Worm (Caenorhabditis elegans) whole organism, young adult: ENCODE data around the gene CD4.8.
A peak's percentile ranks its signal among the peaks of the same experiment; 100 is the strongest.

Experiments used
- B0035.1 ChIP-seq: sonication (generic microtip); optimal IDR thresholded peaks from 2 replicates; lab custom pipeline; 2016; ENCODE audit warnings: missing genetic modification characterization, mild to moderate bottlenecking, missing compliant biosample characterization, missing genotype, missing genetic modification reagents
- B0336.3 ChIP-seq: fragments of 200-800 bp; sonication (Bioruptor generic); IDR thresholded peaks from 2 replicates; pipeline ENCODE4 v1.3.6; 2022; ENCODE audit warnings: missing genetic modification characterization, missing compliant biosample characterization
- C06A6.2 ChIP-seq: fragments of 200-800 bp; sonication (Bioruptor generic); conservative IDR thresholded peaks from 2 replicates; pipeline ENCODE4 v1.3.6; 2022; ENCODE audit warnings: missing genetic modification characterization, missing compliant biosample characterization
- F52B5.7 ChIP-seq: sonication (generic microtip); optimal IDR thresholded peaks from 2 replicates; lab custom pipeline; 2016; ENCODE audit warnings: mild to moderate bottlenecking, missing genetic modification characterization, missing compliant biosample characterization
- K12H6.12 ChIP-seq: fragments of 200-800 bp; sonication (Bioruptor generic); optimal IDR thresholded peaks from 2 replicates; lab custom pipeline; 2018; ENCODE audit warnings: mild to moderate bottlenecking, missing genetic modification characterization, missing compliant biosample characterization
- Y67H2A.10 ChIP-seq: fragments of 200-800 bp; sonication (Bioruptor generic); conservative IDR thresholded peaks from 2 replicates; pipeline ENCODE4 v1.3.6; 2022; ENCODE audit warnings: missing genetic modification reagents, missing genetic modification characterization, missing compliant biosample characterization
- Y79H2A.3 ChIP-seq: fragments of 200-800 bp; sonication (Bioruptor generic); conservative IDR thresholded peaks from 2 replicates; pipeline ENCODE4 v1.3.6; 2022; ENCODE audit warnings: missing genetic modification reagents, missing genetic modification characterization, missing compliant biosample characterization
- attf-3 ChIP-seq: fragments of 200-800 bp; sonication (Bioruptor generic); conservative IDR thresholded peaks from 2 replicates; pipeline ENCODE4 v1.3.6; 2022; ENCODE audit warnings: missing genetic modification reagents, missing genetic modification characterization, missing compliant biosample characterization
- attf-5 ChIP-seq: fragments of 200-800 bp; sonication (Bioruptor generic); optimal IDR thresholded peaks from 2 replicates; lab custom pipeline; 2018; ENCODE audit warnings: mild to moderate bottlenecking, missing genetic modification characterization, missing compliant biosample characterization
- cebp-1 ChIP-seq, 2 experiments: fragments of 200-800 bp in 1 of 2; sonication (Bioruptor generic) in 1 of 2; sonication (generic microtip) in 1 of 2; IDR thresholded peaks in 1 of 2; optimal IDR thresholded peaks in 1 of 2; 2 replicates each; pipeline versions ENCODE4 v1.3.6 to Lab custom; 2017 to 2022; ENCODE audit warnings: missing compliant biosample characterization in 2 of 2, missing genetic modification characterization in 2 of 2, mild to moderate bottlenecking in 1 of 2, missing genetic modification reagents in 1 of 2, moderate library complexity in 1 of 2
- cebp-2 ChIP-seq: fragments of 200-800 bp; sonication (Bioruptor generic); IDR thresholded peaks from 2 replicates; pipeline ENCODE4 v1.3.6; 2022; ENCODE audit warnings: missing genetic modification characterization, missing compliant biosample characterization
- ceh-100 ChIP-seq: fragments of 200-800 bp; sonication (Bioruptor generic); IDR thresholded peaks from 2 replicates; pipeline ENCODE4 v1.3.6; 2022; ENCODE audit warnings: missing genetic modification reagents, missing genetic modification characterization, missing compliant biosample characterization
- ceh-40 ChIP-seq: fragments of 200-800 bp; sonication (Bioruptor generic); IDR thresholded peaks from 2 replicates; pipeline ENCODE4 v1.3.6; 2022; ENCODE audit warnings: missing genetic modification characterization, missing compliant biosample characterization
- ceh-58 ChIP-seq: fragments of 200-800 bp; sonication (Bioruptor generic); IDR thresholded peaks from 2 replicates; pipeline ENCODE4 v1.3.6; 2022; ENCODE audit warnings: missing genetic modification characterization, missing compliant biosample characterization
- dpff-1 ChIP-seq: sonication (generic microtip); optimal IDR thresholded peaks from 2 replicates; lab custom pipeline; 2017; ENCODE audit warnings: mild to moderate bottlenecking, missing genetic modification characterization, missing compliant biosample characterization
- egl-44 ChIP-seq: fragments of 200-800 bp; sonication (Bioruptor generic); IDR thresholded peaks from 2 replicates; pipeline ENCODE4 v1.3.6; 2022; ENCODE audit warnings: missing genetic modification reagents, missing genetic modification characterization, missing compliant biosample characterization
- egrh-3 ChIP-seq: fragments of 200-800 bp; sonication (Bioruptor generic); IDR thresholded peaks from 2 replicates; pipeline ENCODE4 v1.3.6; 2022; ENCODE audit warnings: missing genetic modification reagents, missing genetic modification characterization, missing compliant biosample characterization
- ekl-4 ChIP-seq: fragments of 200-800 bp; sonication (Bioruptor generic); IDR thresholded peaks from 2 replicates; pipeline ENCODE4 v1.3.6; 2022; ENCODE audit warnings: missing genetic modification reagents, missing genetic modification characterization, missing compliant biosample characterization
- ets-4 ChIP-seq: fragments of 200-800 bp; sonication (Bioruptor generic); optimal IDR thresholded peaks from 2 replicates; lab custom pipeline; 2018; ENCODE audit warnings: mild to moderate bottlenecking, missing genetic modification characterization, missing compliant biosample characterization
- hmg-1.2 ChIP-seq: fragments of 200-800 bp; sonication (Bioruptor generic); IDR thresholded peaks from 2 replicates; pipeline ENCODE4 v1.3.6; 2022; ENCODE audit warnings: missing genetic modification reagents, missing genetic modification characterization, missing compliant biosample characterization
- hsf-1 ChIP-seq: fragments of 200-800 bp; sonication (Bioruptor generic); IDR thresholded peaks from 2 replicates; pipeline ENCODE4 v1.3.6; 2022; ENCODE audit warnings: missing genetic modification reagents, missing genetic modification characterization, missing compliant biosample characterization
- let-607 ChIP-seq, 2 experiments: fragments of 200-800 bp in 1 of 2; sonication (Bioruptor generic) in 1 of 2; sonication (generic microtip) in 1 of 2; optimal IDR thresholded peaks; 2 replicates each; lab custom pipeline; 2016 to 2018; ENCODE audit warnings: mild to moderate bottlenecking in 2 of 2, missing compliant biosample characterization in 2 of 2, missing genetic modification characterization in 2 of 2, moderate library complexity in 2 of 2, missing genotype in 1 of 2
- lin-40 ChIP-seq: sonication (generic microtip); optimal IDR thresholded peaks from 2 replicates; lab custom pipeline; 2016; ENCODE audit warnings: missing genetic modification characterization, mild to moderate bottlenecking, missing compliant biosample characterization, missing genotype, missing genetic modification reagents
- lir-1 ChIP-seq: fragments of 200-800 bp; sonication (Bioruptor generic); conservative IDR thresholded peaks from 2 replicates; pipeline ENCODE4 v1.3.6; 2022; ENCODE audit warnings: missing genetic modification reagents, missing genetic modification characterization, missing compliant biosample characterization
- madf-8 ChIP-seq: fragments of 200-800 bp; sonication (Bioruptor generic); conservative IDR thresholded peaks from 2 replicates; pipeline ENCODE4 v1.3.6; 2022; ENCODE audit warnings: missing genetic modification reagents, missing genetic modification characterization, missing compliant biosample characterization
- mcd-1 ChIP-seq: fragments of 200-800 bp; sonication (Bioruptor generic); IDR thresholded peaks from 2 replicates; pipeline ENCODE4 v1.3.6; 2022; ENCODE audit warnings: missing genetic modification reagents, missing genetic modification characterization, missing compliant biosample characterization
- nfya-2 ChIP-seq: fragments of 200-800 bp; sonication (Bioruptor generic); IDR thresholded peaks from 2 replicates; pipeline ENCODE4 v1.3.6; 2022; ENCODE audit warnings: missing genetic modification reagents, missing genetic modification characterization, missing compliant biosample characterization
- nhr-90 ChIP-seq: sonication (generic microtip); optimal IDR thresholded peaks from 2 replicates; lab custom pipeline; 2016; ENCODE audit warnings: missing genotype, mild to moderate bottlenecking, missing genetic modification characterization, missing compliant biosample characterization
- pbrm-1 ChIP-seq: fragments of 200-800 bp; sonication (Bioruptor generic); IDR thresholded peaks from 2 replicates; pipeline ENCODE4 v1.3.6; 2022; ENCODE audit warnings: missing genetic modification reagents, missing genetic modification characterization, missing compliant biosample characterization
- rcor-1 ChIP-seq: fragments of 200-800 bp; sonication (Bioruptor generic); IDR thresholded peaks from 2 replicates; pipeline ENCODE4 v1.3.6; 2022; ENCODE audit warnings: missing genetic modification reagents, missing genetic modification characterization, missing compliant biosample characterization
- sdz-38 ChIP-seq: sonication (generic microtip); optimal IDR thresholded peaks from 2 replicates; lab custom pipeline; 2016; ENCODE audit warnings: missing genotype, missing genetic modification characterization, missing compliant biosample characterization
- sea-2 ChIP-seq: fragments of 200-800 bp; sonication (Bioruptor generic); IDR thresholded peaks from 2 replicates; pipeline ENCODE4 v1.3.6; 2022; ENCODE audit warnings: missing genetic modification characterization, missing compliant biosample characterization
- snpc-3.4 ChIP-seq: sonication (generic microtip); optimal IDR thresholded peaks from 2 replicates; lab custom pipeline; 2017; ENCODE audit warnings: missing genetic modification characterization, mild to moderate bottlenecking, missing compliant biosample characterization, antibody characterized with exemption, moderate library complexity, missing genotype, missing genetic modification reagents
- snpc-4 ChIP-seq, 5 experiments: fragments of 150-350 bp in 1 of 5; sonication (generic microtip) in 4 of 5; optimal IDR thresholded peaks; 2 replicates each; lab custom pipeline; 2014 to 2018; ENCODE audit warnings: missing genetic modification characterization in 5 of 5, missing biosample characterization in 3 of 5, antibody characterized with exemption in 2 of 5, mild to moderate bottlenecking in 2 of 5, missing compliant biosample characterization in 2 of 5, missing genotype in 2 of 5, moderate library complexity in 2 of 5, missing genetic modification reagents in 1 of 5
- ztf-25 ChIP-seq: fragments of 200-800 bp; sonication (Bioruptor generic); IDR thresholded peaks from 2 replicates; pipeline ENCODE4 v1.3.6; 2022; ENCODE audit warnings: missing genetic modification reagents, missing genetic modification characterization, missing compliant biosample characterization
- ztf-26 ChIP-seq: sonication (generic microtip); optimal IDR thresholded peaks from 2 replicates; lab custom pipeline; 2017; ENCODE audit warnings: missing genetic modification characterization, missing compliant biosample characterization

The CD4.8 gene

DNA sequence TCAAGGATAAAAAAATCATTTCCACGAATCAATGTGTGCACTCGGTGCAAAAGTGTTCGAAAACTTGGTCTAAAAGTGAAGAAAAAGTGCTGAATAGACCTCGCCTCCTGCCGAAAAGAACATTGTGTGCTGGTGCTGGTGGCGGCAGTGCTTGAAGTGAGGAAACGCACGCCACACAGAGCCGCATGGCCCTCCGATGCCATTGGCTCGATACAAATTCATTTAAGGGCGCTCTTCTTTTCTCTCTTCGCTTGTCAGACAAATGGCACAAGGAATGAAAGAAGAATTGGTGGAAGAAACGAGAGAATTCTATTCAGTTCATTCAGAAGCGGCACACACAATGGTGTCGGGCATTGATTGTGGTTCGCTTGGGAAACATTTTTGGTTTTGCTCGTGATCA is 18.9 kb downstream of the CD4.8 start (continued):
- no peak for TF ChIP-seq nfya-2 (GFP tag; lab: Robert Waterston, UW)
- no peak for TF ChIP-seq K12H6.12 (tag; lab: Kevin White, UChicago)
- 0 out of 2 replicates have a peak, but pooled peaks have one; percentile 17 for TF ChIP-seq mcd-1 (GFP tag; lab: Robert Waterston, UW)
- no peak for TF ChIP-seq madf-8
- TF ChIP-seq B0035.1 (tag; lab: Kevin White, UChicago), result no peak
- TF ChIP-seq hsf-1 (GFP tag; lab: Robert Waterston, UW), result no peak

DNA sequence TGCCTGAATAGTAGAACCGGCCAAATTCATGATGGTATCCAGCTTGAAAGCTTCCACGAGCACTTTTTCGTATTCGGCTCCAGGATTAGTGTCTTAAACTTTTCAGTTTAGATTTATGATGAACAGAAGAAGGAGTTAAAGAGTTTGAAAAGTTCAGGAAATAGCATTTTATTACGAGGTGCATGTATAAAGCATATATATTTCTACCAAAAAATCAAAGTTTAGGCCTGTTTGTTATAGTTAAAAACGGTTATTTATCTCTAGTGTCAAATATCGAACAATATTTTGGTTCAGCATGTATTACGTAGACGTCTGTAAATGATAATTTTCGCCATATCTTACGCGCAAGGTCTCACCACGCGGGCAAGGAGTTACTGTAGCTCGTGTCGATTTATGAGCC is 19.9 kb downstream of the CD4.8 start, which contains the start of gene klc-2:
klc-2 (minus strand) TSS at position 101 of the 400 bp plus-strand sequence.
- TF ChIP-seq snpc-3.4 (tag; lab: Kevin White, UChicago) (no peak), ceh-40 (GFP tag; lab: Robert Waterston, UW) (no peak), cebp-2 (no peak), dpff-1 (tag; lab: Kevin White, UChicago) (no peak), ets-4 (GFP tag; lab: Kevin White, UChicago) (no peak), ztf-26 (no peak)

DNA sequence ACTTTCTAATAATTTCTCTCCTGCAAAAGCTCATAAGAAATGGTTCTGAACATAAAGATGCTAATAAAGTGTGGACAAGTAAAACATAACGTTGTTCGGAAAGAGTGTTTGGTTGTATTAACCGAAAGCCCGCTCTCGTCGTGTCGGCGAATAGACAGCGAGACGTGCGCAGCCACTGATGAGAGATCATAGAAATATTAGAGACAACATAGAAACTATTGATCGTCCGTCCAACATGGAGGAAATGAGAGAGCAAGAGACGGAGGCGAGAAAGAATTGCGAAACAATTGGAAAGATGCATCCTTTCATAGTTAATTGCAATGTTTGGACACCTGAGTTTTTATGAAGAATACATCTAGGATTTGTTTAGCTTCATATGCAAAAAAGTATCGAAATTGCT is 20.6 kb downstream of the CD4.8 start:
- TF ChIP-seq attf-3 (GFP tag; lab: Robert Waterston, UW), result no peak
- no peak for TF ChIP-seq Y79H2A.3
- no peak for TF ChIP-seq mcd-1 (GFP tag; lab: Robert Waterston, UW)
- TF ChIP-seq sea-2 (GFP tag; lab: Robert Waterston, UW), result no peak
- TF ChIP-seq F52B5.7, result no peak
- 0 out of 2 replicates have a peak, but pooled peaks have one; percentile 13 for TF ChIP-seq C06A6.2
- no peak for TF ChIP-seq B0336.3 (GFP tag; lab: Robert Waterston, UW)
- TF ChIP-seq cebp-1 (GFP tag; IDR thresholded peaks at IDR 0.05; lab: Robert Waterston, UW), result peak; percentile 88
- peak; percentile 97 for TF ChIP-seq cebp-1 (tag; optimal IDR thresholded peaks at IDR 0.05; lab: Kevin White, UChicago)
- no peak for TF ChIP-seq ceh-100 (GFP tag; lab: Robert Waterston, UW)
- TF ChIP-seq ceh-58 (GFP tag; lab: Robert Waterston, UW), result no peak
- peak; percentile 65 for TF ChIP-seq attf-5
- no peak for TF ChIP-seq ztf-25 (GFP tag; lab: Robert Waterston, UW)
- TF ChIP-seq rcor-1 (GFP tag; lab: Robert Waterston, UW), result no peak
- TF ChIP-seq Y67H2A.10 (GFP tag; lab: Robert Waterston, UW), result no peak
- no peak for TF ChIP-seq egl-44 (GFP tag; lab: Robert Waterston, UW)
- no peak for TF ChIP-seq lir-1 (GFP tag; lab: Robert Waterston, UW)
- TF ChIP-seq lin-40 (tag; lab: Kevin White, UChicago), result peak; percentile 21
- TF ChIP-seq snpc-4 (GFP tag; optimal IDR thresholded peaks at IDR 0.05; lab: Kevin White, UChicago), result no peak
- peak in 3 of 4 experiments; percentile 33 to 52 (median 46) for TF ChIP-seq snpc-4 (tag; optimal IDR thresholded peaks at IDR 0.05; lab: Kevin White, UChicago)
- TF ChIP-seq let-607 (tag; optimal IDR thresholded peaks at IDR 0.05; lab: Kevin White, UChicago), result peak in 1 of 2 experiments; percentile 29
- TF ChIP-seq nhr-90, result no peak
- no peak for TF ChIP-seq egrh-3
- TF ChIP-seq hmg-1.2 (GFP tag; lab: Robert Waterston, UW), result peak; percentile 85; the same call in 1 of the 2 replicates

DNA sequence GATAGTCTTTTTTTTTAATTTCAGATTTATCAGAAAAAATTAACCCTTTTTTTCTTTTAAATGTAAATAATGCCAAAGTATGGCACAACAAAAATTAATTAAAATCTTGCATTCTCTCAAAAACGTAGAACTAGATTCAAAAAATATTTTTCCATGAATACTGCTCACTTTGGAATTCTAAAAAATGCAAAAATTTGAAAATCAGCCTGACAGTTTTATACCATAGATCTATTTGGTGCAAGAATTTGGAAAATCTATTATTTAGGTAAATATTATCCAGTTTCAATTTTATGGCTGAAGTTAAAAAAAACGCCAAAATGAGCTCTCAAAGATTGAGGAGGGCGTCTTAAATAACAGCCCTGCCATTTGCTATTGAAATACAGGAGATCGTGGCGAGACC is 21.5 kb downstream of the CD4.8 start:
- TF ChIP-seq pbrm-1 (GFP tag; lab: Robert Waterston, UW) (no peak), ekl-4 (no peak), sdz-38 (tag; lab: Kevin White, UChicago) (no peak), attf-3 (GFP tag; lab: Robert Waterston, UW) (no peak), nfya-2 (GFP tag; lab: Robert Waterston, UW) (no peak)
